Worm (Caenorhabditis elegans): ENCODE measurements around the gene max-1.

- TF ChIP-seq pqm-1 (tag; optimal IDR thresholded peaks at IDR 0.05): no peak
- TF ChIP-seq ztf-16 (tag; optimal IDR thresholded peaks at IDR 0.05): no peak
- TF ChIP-seq fkh-10 (GFP tag; optimal IDR thresholded peaks at IDR 0.05): no peak
- TF ChIP-seq sdc-2 (tag; optimal IDR thresholded peaks at IDR 0.05): no peak
- no peak for TF ChIP-seq npax-4 (tag; optimal IDR thresholded peaks at IDR 0.05)
- no peak for TF ChIP-seq ama-1 (optimal IDR thresholded peaks at IDR 0.05)
- no peak for TF ChIP-seq pha-2 (tag; optimal IDR thresholded peaks at IDR 0.05)
- TF ChIP-seq hlh-30 (tag; optimal IDR thresholded peaks at IDR 0.05; ENCODE audit: insufficient read depth): no peak
- TF ChIP-seq sox-4 (tag; optimal IDR thresholded peaks at IDR 0.05): no peak
These were observed 70.8 kb downstream of the max-1 start, which contains the start of gene W07G4.8 for ce11 chrV:13049149-13049610.
